Worm (Caenorhabditis elegans) whole organism, L3 larva: Measurements from ENCODE around the gene npl-10.

Source experiments
- ZK546.5 ChIP-seq: sonication (generic microtip); optimal IDR thresholded peaks from 2 replicates; lab custom pipeline; 2017; ENCODE audit warnings: missing biosample characterization, missing genetic modification characterization
- aly-2 ChIP-seq: fragments of 150-350 bp; optimal IDR thresholded peaks from 2 replicates; lab custom pipeline; 2014; ENCODE audit warnings: missing biosample characterization, missing genetic modification characterization
- ceh-28 ChIP-seq: fragments of 150-350 bp; optimal IDR thresholded peaks from 2 replicates; lab custom pipeline; 2014; ENCODE audit warnings: missing biosample characterization, missing genetic modification reagents, missing genetic modification characterization
- ceh-82 ChIP-seq: fragments of 150-350 bp; optimal IDR thresholded peaks from 2 replicates; lab custom pipeline; 2014; ENCODE audit warnings: missing biosample characterization, missing genetic modification characterization
- ceh-9 ChIP-seq: sonication (generic microtip); optimal IDR thresholded peaks from 2 replicates; lab custom pipeline; 2018; ENCODE audit warnings: missing biosample characterization, missing genetic modification characterization
- egl-5 ChIP-seq: fragments of 150-350 bp; optimal IDR thresholded peaks from 2 replicates; lab custom pipeline; 2017; ENCODE audit warnings: missing biosample characterization, missing genetic modification reagents, missing genetic modification characterization, inconsistent platforms
- elt-2 ChIP-seq: sonication (generic microtip); optimal IDR thresholded peaks from 2 replicates; lab custom pipeline; 2016; ENCODE audit warnings: missing genetic modification reagents, mild to moderate bottlenecking, missing genetic modification characterization, missing compliant biosample characterization
- elt-3 ChIP-seq, 3 experiments: fragments of 150-350 bp in 1 of 3; sonication (generic microtip) in 2 of 3; optimal IDR thresholded peaks; 2 replicates in 2 of 3; 4 replicates in 1 of 3; lab custom pipeline; 2014 to 2017; ENCODE audit warnings: missing biosample characterization in 3 of 3, missing genetic modification characterization in 3 of 3
- eor-1 ChIP-seq, 2 experiments: fragments of 150-350 bp; optimal IDR thresholded peaks; 2 replicates each; lab custom pipeline; 2014 to 2018; ENCODE audit warnings: missing biosample characterization in 2 of 2, missing genetic modification characterization in 2 of 2
- fkh-10 ChIP-seq: sonication (generic microtip); optimal IDR thresholded peaks from 2 replicates; lab custom pipeline; 2017; ENCODE audit warnings: missing biosample characterization, missing genetic modification reagents, missing genetic modification characterization
- fos-1 ChIP-seq: fragments of 150-350 bp; optimal IDR thresholded peaks from 2 replicates; lab custom pipeline; 2014; ENCODE audit warnings: missing biosample characterization, missing genetic modification characterization
- hmg-11 ChIP-seq: sonication (generic microtip); optimal IDR thresholded peaks from 2 replicates; lab custom pipeline; 2016; ENCODE audit warnings: missing genetic modification characterization, missing compliant biosample characterization
- jun-1 ChIP-seq: fragments of 150-350 bp; optimal IDR thresholded peaks from 2 replicates; lab custom pipeline; 2014; ENCODE audit warnings: missing biosample characterization, missing genetic modification reagents, missing genetic modification characterization
- lin-39 ChIP-seq: fragments of 150-350 bp; optimal IDR thresholded peaks from 2 replicates; lab custom pipeline; 2018; ENCODE audit warnings: missing biosample characterization, missing genetic modification reagents, missing genetic modification characterization
- mdl-1 ChIP-seq: fragments of 150-350 bp; optimal IDR thresholded peaks from 2 replicates; lab custom pipeline; 2014; ENCODE audit warnings: missing biosample characterization, missing genetic modification characterization
- mml-1 ChIP-seq: fragments of 150-350 bp; sonication (generic microtip); optimal IDR thresholded peaks from 3 replicates; lab custom pipeline; 2014; ENCODE audit warnings: missing biosample characterization, missing genetic modification characterization
- nfya-1 ChIP-seq: sonication (generic microtip); optimal IDR thresholded peaks from 2 replicates; lab custom pipeline; 2017; ENCODE audit warnings: missing genetic modification characterization, mild to moderate bottlenecking, missing compliant biosample characterization, antibody characterized with exemption, moderate library complexity; ENCODE audit not compliant: insufficient read depth
- nhr-11 ChIP-seq: fragments of 150-350 bp; optimal IDR thresholded peaks from 2 replicates; lab custom pipeline; 2014; ENCODE audit warnings: missing biosample characterization, missing genetic modification characterization
- nhr-23 ChIP-seq: fragments of 150-350 bp; optimal IDR thresholded peaks from 2 replicates; lab custom pipeline; 2014; ENCODE audit warnings: missing biosample characterization, missing genetic modification reagents, missing genetic modification characterization
- nhr-237 ChIP-seq: fragments of 150-350 bp; optimal IDR thresholded peaks from 2 replicates; lab custom pipeline; 2014; ENCODE audit warnings: missing biosample characterization, missing genetic modification characterization
- nhr-28 ChIP-seq: fragments of 150-350 bp; optimal IDR thresholded peaks from 2 replicates; lab custom pipeline; 2014; ENCODE audit warnings: missing biosample characterization, missing genetic modification characterization
- nhr-67 ChIP-seq: fragments of 150-350 bp; optimal IDR thresholded peaks from 2 replicates; lab custom pipeline; 2014; ENCODE audit warnings: missing biosample characterization, missing genetic modification characterization
- nhr-76 ChIP-seq: fragments of 150-350 bp; sonication (generic microtip); optimal IDR thresholded peaks from 5 replicates; lab custom pipeline; 2014; ENCODE audit warnings: missing biosample characterization, missing genetic modification characterization
- nhr-77 ChIP-seq: fragments of 150-350 bp; optimal IDR thresholded peaks from 2 replicates; lab custom pipeline; 2014; ENCODE audit warnings: missing biosample characterization, missing genetic modification characterization
- pha-4 ChIP-seq: fragments of 150-350 bp; optimal IDR thresholded peaks from 2 replicates; lab custom pipeline; 2014; ENCODE audit warnings: missing biosample characterization, missing genetic modification reagents, missing genetic modification characterization
- pqm-1 ChIP-seq: fragments of 150-350 bp; optimal IDR thresholded peaks from 2 replicates; lab custom pipeline; 2017; ENCODE audit warnings: missing biosample characterization, missing genetic modification characterization, inconsistent platforms
- sea-2 ChIP-seq: fragments of 150-350 bp; sonication (generic microtip); optimal IDR thresholded peaks from 4 replicates; lab custom pipeline; 2014; ENCODE audit warnings: missing biosample characterization, missing genetic modification reagents, missing genetic modification characterization
- skn-1 ChIP-seq: fragments of 150-350 bp; optimal IDR thresholded peaks from 2 replicates; lab custom pipeline; 2014; ENCODE audit warnings: missing biosample characterization, missing genetic modification characterization
- zag-1 ChIP-seq: fragments of 150-350 bp; optimal IDR thresholded peaks from 2 replicates; lab custom pipeline; 2014; ENCODE audit warnings: missing biosample characterization, missing genetic modification characterization
- ztf-11 ChIP-seq: fragments of 150-350 bp; optimal IDR thresholded peaks from 2 replicates; lab custom pipeline; 2014; ENCODE audit warnings: missing biosample characterization, missing genetic modification characterization

The npl-10 gene

ce11 chrIII:3976992-3977391 lies 41.3 kb upstream of the npl-10 start:
- no peak for TF ChIP-seq fkh-10 (GFP tag; lab: Kevin White, UChicago)
- TF ChIP-seq ceh-28 (tag; lab: Kevin White, UChicago): no peak
- no peak for TF ChIP-seq ztf-11
- no peak for TF ChIP-seq skn-1 (tag; lab: Kevin White, UChicago)
- TF ChIP-seq nhr-237 (tag; lab: Kevin White, UChicago): no peak
- no peak for TF ChIP-seq eor-1 (tag; optimal IDR thresholded peaks at IDR 0.05; lab: Kevin White, UChicago)
- no peak for TF ChIP-seq aly-2 (tag; lab: Kevin White, UChicago)
- TF ChIP-seq pha-4 (tag; lab: Kevin White, UChicago): peak; percentile 5
- peak; percentile 26 for TF ChIP-seq elt-2
- TF ChIP-seq, all 47 proteins: peak for 2

DNA sequence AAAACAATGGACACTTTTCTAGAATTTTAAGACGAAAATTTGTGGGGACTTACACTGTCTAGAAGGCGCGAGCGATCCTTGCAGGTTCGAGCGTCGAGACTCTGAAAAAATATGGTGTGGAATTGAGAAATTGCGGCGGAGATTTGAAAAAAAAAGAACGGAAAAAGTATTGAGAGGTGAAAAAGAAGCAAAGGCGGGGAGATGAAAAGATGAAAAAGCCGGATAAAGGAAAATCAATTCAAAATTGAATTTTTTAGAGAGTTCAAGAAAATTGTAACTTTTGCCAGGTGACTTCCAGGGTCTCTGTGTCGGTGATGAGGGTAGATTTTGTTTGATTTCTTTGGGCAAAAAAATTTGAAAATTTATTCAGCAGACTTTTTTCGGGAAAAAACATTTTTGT lies 40.6 kb upstream of the npl-10 start, which contains the start of gene msi-1:
Gene msi-1, minus strand, starts transcription at position 101 of the 400 bp plus-strand sequence.
- TF ChIP-seq jun-1 (tag; lab: Kevin White, UChicago): no peak
- TF ChIP-seq hmg-11 (tag; lab: Kevin White, UChicago): peak; percentile 31

ce11 chrIII:3975008-3975407 lies 39.3 kb upstream of the npl-10 start:
- TF ChIP-seq skn-1 (tag; lab: Kevin White, UChicago) (no peak), nhr-76 (tag; lab: Kevin White, UChicago) (no peak), zag-1 (tag; lab: Kevin White, UChicago) (no peak), pha-4 (tag; lab: Kevin White, UChicago) (peak; percentile 84)

ce11 chrIII:3974503-3974902 lies 38.8 kb upstream of the npl-10 start:
- no peak for TF ChIP-seq nhr-77
- peak; percentile 75 for TF ChIP-seq nfya-1 (tag; lab: Kevin White, UChicago)

- TF ChIP-seq egl-5 (tag; lab: Kevin White, UChicago) (no peak), ZK546.5 (tag; lab: Kevin White, UChicago) (no peak), ztf-11 (no peak), sea-2 (GFP tag; lab: Kevin White, UChicago) (no peak), nhr-11 (no peak), mml-1 (no peak), pqm-1 (no peak), fos-1 (no peak), elt-3 (tag; optimal IDR thresholded peaks at IDR 0.05; lab: Kevin White, UChicago) (no peak), nhr-23 (tag; lab: Kevin White, UChicago) (no peak), nhr-77 (no peak), jun-1 (tag; lab: Kevin White, UChicago) (no peak)
- TF ChIP-seq, all 47 proteins: peak for 0
These were observed 37.0 kb upstream of the npl-10 start, which contains the start of gene R10E9.4 for ce11 chrIII:3972687-3973086. R10E9.4 (minus strand) TSS chrIII:3972787.

DNA sequence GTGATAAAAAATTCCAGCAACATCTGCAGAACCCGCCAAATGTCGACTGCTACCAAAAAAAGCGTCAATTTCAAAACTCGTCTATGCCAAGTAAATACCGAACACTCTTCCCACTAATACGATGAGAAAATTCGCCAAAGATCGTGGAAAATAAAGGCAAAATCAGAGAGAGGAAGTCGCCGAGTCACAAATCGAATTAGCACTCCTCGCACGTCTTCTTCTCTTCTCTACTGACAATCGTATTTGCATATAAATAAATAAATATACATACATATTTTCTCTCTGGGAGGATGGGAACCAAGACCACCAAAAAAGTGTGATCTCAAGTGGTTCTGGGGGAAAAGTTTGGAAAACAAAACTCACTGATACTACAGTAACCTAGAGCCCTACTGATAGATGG lies 34.7 kb upstream of the npl-10 start:
- TF ChIP-seq elt-3 (tag; optimal IDR thresholded peaks at IDR 0.05; lab: Kevin White, UChicago) (no peak), ceh-82 (tag; lab: Kevin White, UChicago) (no peak), nhr-28 (tag; lab: Kevin White, UChicago) (no peak), nhr-77 (no peak), lin-39 (tag; lab: Kevin White, UChicago) (no peak), mml-1 (no peak), pqm-1 (no peak), ceh-9 (tag; lab: Kevin White, UChicago) (no peak), eor-1 (tag; optimal IDR thresholded peaks at IDR 0.05; lab: Kevin White, UChicago) (no peak), skn-1 (tag; lab: Kevin White, UChicago) (no peak), nhr-67 (no peak)

DNA sequence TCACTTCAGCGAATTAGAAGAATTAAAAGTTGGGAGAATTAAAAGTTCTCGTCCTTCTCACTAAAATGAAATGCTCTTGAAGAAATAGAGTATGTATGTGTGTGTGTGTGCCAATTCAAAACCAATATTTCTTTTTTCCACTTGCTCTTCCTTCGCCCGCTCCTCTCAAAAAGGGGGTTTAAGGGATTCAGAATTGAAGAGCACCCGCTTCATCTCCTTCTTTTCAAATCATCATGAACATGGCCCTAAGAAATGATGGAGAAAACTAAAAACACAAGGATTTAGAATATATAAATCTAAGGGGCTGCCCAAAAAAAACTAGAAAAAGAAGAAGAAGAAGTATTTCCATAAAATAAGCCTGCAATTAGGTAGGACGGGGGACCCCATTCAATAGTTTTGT lies 33.4 kb upstream of the npl-10 start:
- TF ChIP-seq elt-2: no peak
- TF ChIP-seq lin-39 (tag; lab: Kevin White, UChicago): peak; percentile 38
- TF ChIP-seq mdl-1: no peak
